Fruit fly (Drosophila melanogaster): ENCODE data around the gene CG31100.

DNA sequence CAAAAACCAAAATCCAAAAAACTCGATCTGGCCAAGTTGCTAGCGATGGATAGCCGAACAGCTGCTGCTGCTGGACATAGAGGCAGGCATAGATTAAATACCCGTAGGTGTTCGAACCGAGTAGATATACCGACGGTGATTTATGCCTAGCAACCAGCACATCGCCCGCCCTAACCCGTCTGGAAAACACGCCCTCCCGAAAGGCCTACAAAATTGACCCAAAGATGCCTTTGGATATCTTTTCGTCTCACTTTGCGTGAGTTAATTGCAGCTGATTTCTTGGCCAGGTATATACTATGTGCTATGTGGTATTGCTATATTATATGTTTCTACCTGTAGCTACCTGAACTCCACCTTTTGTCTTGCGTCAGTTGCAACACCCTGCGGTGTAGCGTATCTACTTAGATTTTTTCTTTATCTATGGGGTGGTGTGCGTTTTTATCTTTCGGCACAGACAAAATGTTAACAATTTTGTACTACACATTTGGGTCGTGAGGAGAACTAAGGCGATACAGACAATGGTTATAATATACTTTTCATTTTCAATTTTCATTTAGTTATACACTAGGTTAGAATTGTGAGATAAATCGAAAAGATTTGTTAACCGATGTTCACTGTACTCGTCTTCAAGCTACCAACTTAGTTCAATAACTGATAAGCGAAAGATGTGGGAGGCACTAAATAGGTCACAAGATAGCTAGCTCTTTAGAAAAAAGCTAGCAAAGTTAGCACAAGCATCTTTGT is 26.7 kb upstream of the CG31100 start:
- TF ChIP-seq usp (GFP tag; optimal IDR thresholded peaks at IDR 0.05) (no peak), psq (optimal IDR thresholded peaks at IDR 0.05) (no peak), Dll (optimal IDR thresholded peaks at IDR 0.05) (no peak), pan (optimal IDR thresholded peaks at IDR 0.05) (no peak), EcR (GFP tag; optimal IDR thresholded peaks at IDR 0.05) (no peak), CG8478 (optimal IDR thresholded peaks at IDR 0.05) (no peak)

All from whole organism.